Worm (Caenorhabditis elegans) whole organism, L1 larva: ENCODE measurements around the gene srx-59.

ENCODE experiments used
- egl-27 ChIP-seq, 2 experiments: fragments of 150-350 bp in 1 of 2; sonication (generic microtip); optimal IDR thresholded peaks; 3 replicates each; lab custom pipeline; 2017 to 2018; ENCODE audit warnings: missing biosample characterization in 2 of 2, missing genetic modification characterization in 2 of 2, missing genetic modification reagents in 2 of 2
- elt-3 ChIP-seq, 6 experiments: fragments of 150-350 bp in 1 of 6; sonication (generic microtip); optimal IDR thresholded peaks; 2 replicates each; lab custom pipeline; 2017 to 2018; ENCODE audit warnings: missing biosample characterization in 6 of 6, missing genetic modification characterization in 6 of 6, inconsistent platforms in 1 of 6
- jun-1 ChIP-seq: fragments of 150-350 bp; optimal IDR thresholded peaks from 2 replicates; lab custom pipeline; 2014; ENCODE audit warnings: missing biosample characterization, missing genetic modification reagents, missing genetic modification characterization
- nhr-12 ChIP-seq: sonication (generic microtip); optimal IDR thresholded peaks from 2 replicates; lab custom pipeline; 2017; ENCODE audit warnings: missing biosample characterization, missing genetic modification characterization
- nhr-77 ChIP-seq: fragments of 150-350 bp; optimal IDR thresholded peaks from 2 replicates; lab custom pipeline; 2014; ENCODE audit warnings: missing biosample characterization, missing genetic modification characterization

DNA sequence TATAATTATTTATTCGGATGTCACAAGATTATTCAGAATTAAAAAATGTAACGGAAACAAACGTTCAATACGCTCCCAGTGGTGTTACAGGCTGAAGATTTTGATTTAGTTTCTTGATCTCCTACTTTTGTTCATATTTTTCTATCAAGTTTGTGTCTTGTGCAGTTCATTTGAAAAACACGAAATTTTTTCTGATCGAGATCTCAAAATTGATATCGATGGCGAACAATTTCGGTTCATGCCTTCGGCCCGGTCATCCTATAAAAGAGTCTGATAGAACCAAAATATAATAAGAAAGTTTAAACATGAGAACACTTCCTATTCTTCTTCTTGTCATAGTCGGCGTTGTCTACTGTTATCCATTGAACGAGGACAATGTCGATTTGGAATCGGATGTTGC lies 35.6 kb downstream of the srx-59 start, which contains the start of gene drd-10:
- no peak for TF ChIP-seq nhr-12 (tag; lab: Kevin White, UChicago)
- TF ChIP-seq nhr-77 (tag; lab: Kevin White, UChicago) = no peak
- no peak for TF ChIP-seq egl-27 (tag; optimal IDR thresholded peaks at IDR 0.05; lab: Kevin White, UChicago)
- no peak for TF ChIP-seq elt-3 (tag; optimal IDR thresholded peaks at IDR 0.05; lab: Kevin White, UChicago)
- TF ChIP-seq jun-1 (tag; lab: Kevin White, UChicago) = no peak
